Worm (Caenorhabditis elegans) whole organism, L1 larva: ENCODE measurements around the gene W02D7.8.

Experiments
- egl-27 ChIP-seq, 2 experiments: fragments of 150-350 bp in 1 of 2; sonication (generic microtip); optimal IDR thresholded peaks; 3 replicates each; lab custom pipeline; 2017 to 2018; ENCODE audit warnings: missing biosample characterization in 2 of 2, missing genetic modification characterization in 2 of 2, missing genetic modification reagents in 2 of 2
- elt-3 ChIP-seq, 6 experiments: fragments of 150-350 bp in 1 of 6; sonication (generic microtip); optimal IDR thresholded peaks; 2 replicates each; lab custom pipeline; 2017 to 2018; ENCODE audit warnings: missing biosample characterization in 6 of 6, missing genetic modification characterization in 6 of 6, inconsistent platforms in 1 of 6
- lin-13 ChIP-seq: fragments of 150-350 bp; optimal IDR thresholded peaks from 2 replicates; lab custom pipeline; 2014; ENCODE audit warnings: missing biosample characterization, missing genetic modification reagents, missing genetic modification characterization
- lin-15B ChIP-seq: fragments of 150-350 bp; sonication (generic microtip); optimal IDR thresholded peaks from 3 replicates; lab custom pipeline; 2014; ENCODE audit warnings: missing biosample characterization, missing genetic modification characterization
- snpc-4 ChIP-seq: fragments of 150-350 bp; optimal IDR thresholded peaks from 2 replicates; lab custom pipeline; 2014; ENCODE audit warnings: missing biosample characterization, missing genetic modification characterization
- unc-130 ChIP-seq: fragments of 150-350 bp; optimal IDR thresholded peaks from 2 replicates; lab custom pipeline; 2017; ENCODE audit warnings: missing biosample characterization, missing genetic modification characterization, inconsistent platforms
- ztf-4 ChIP-seq: fragments of 150-350 bp; optimal IDR thresholded peaks from 2 replicates; lab custom pipeline; 2014; ENCODE audit warnings: missing biosample characterization, missing genetic modification characterization

DNA sequence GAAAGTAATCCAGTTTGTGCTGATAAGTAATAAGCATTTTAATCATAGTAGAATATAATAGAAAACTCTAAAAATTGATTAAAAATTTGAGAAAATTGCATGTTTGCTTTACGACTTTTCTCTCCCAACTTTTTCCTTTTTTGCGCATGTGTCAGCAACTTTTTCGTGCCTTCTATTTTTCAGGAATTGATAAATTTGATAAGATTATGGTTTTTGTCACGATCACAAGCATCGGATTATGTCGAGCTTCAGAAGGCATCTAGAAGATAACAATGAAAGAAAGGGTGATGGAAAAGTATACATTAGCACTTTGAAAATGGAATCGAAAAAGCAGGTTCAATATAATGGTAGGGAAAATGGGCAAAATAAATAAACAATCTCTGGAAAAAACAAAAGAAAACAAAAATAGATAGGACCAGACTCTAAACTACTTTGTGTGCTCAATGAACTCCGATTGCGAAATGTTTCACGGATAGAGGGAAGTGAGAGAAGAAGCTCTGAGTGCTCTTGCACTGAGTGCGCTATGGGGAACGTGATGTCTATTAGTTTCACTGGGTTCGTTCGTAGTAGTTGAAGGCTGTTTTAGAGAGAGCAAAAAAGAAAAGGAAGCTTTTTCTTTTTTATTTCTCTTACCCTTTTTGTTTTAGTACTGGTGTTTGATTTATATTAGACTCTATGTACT, 18.0 kb downstream of the W02D7.8 start:
- TF ChIP-seq elt-3 (tag; optimal IDR thresholded peaks at IDR 0.05; lab: Kevin White, UChicago) (no peak), lin-15B (no peak), egl-27 (tag; optimal IDR thresholded peaks at IDR 0.05; lab: Kevin White, UChicago) (no peak), unc-130 (tag; lab: Kevin White, UChicago) (no peak), snpc-4 (tag; lab: Kevin White, UChicago) (no peak), ztf-4 (tag; lab: Kevin White, UChicago) (no peak), lin-13 (GFP tag; lab: Kevin White, UChicago) (no peak)
